Worm (Caenorhabditis elegans): Measurements from ENCODE around the gene srbc-79.

DNA sequence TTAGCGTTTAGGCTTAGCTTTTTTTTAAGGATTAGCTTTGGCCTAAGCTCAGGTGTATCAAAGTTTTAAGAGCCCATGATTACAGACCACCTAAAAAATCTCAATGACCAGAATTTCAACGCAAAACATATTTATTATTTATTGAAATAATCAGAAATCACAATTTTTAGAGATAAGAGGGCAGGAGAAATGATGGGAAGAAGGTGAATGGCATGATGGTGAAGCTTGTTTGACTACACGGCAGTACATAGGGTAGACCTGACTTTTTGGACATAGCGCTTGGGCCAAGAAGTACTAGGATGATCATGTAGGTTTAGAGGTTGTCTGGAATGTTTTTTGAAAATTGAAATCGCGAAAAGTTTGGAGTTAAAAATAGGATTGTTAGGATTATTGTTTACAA is 7.4 kb upstream of the srbc-79 start:
- TF ChIP-seq flt-1 (GFP tag; IDR thresholded peaks at IDR 0.05) (no peak), aly-1 (tag; optimal IDR thresholded peaks at IDR 0.05) (no peak), B0310.2 (tag; optimal IDR thresholded peaks at IDR 0.05) (no peak), hnd-1 (tag; optimal IDR thresholded peaks at IDR 0.05) (no peak), sea-1 (GFP tag; conservative IDR thresholded peaks at IDR 0.05) (no peak), hmbx-1 (tag; optimal IDR thresholded peaks at IDR 0.05) (no peak), ceh-13 (GFP tag; optimal IDR thresholded peaks at IDR 0.05) (no peak), ama-1 (optimal IDR thresholded peaks at IDR 0.05) (no peak), pes-1 (GFP tag; IDR thresholded peaks at IDR 0.05) (no peak), tbx-11 (GFP tag; IDR thresholded peaks at IDR 0.05) (no peak), tbx-37 (GFP tag; conservative IDR thresholded peaks at IDR 0.05) (no peak), ets-7 (tag; optimal IDR thresholded peaks at IDR 0.05) (no peak), hmg-4 (GFP tag; optimal IDR thresholded peaks at IDR 0.05) (no peak)

All from whole organism, early embryonic.